Worm (Caenorhabditis elegans): ENCODE results near the gene sel-15.

DNA sequence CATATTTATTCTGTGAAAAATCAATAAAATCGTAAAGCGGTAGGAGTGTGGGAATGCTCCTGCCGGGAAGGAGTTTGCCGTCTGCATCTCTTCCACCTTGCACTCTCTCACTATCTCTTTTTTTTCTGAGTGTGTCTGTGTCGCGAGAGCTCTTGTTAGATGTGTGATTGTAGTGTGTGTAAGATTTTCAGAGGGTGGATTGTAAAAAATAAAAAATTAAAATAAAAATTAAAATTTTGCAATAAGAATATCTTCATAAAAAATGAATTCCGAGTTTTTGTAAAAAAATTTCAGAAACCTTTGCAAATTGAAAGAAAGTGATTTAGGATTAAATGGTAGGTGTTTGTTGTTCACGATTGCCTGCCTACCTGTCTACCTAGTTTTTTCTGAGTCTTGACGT lies at the start of gene sel-15:
- TF ChIP-seq lsy-2 (tag; optimal IDR thresholded peaks at IDR 0.05) (no peak), snpc-4 (tag; optimal IDR thresholded peaks at IDR 0.05) (no peak), unc-39 (tag; optimal IDR thresholded peaks at IDR 0.05) (no peak), elt-1 (tag; optimal IDR thresholded peaks at IDR 0.05) (no peak), nhr-77 (tag; optimal IDR thresholded peaks at IDR 0.05) (no peak), ceh-82 (tag; optimal IDR thresholded peaks at IDR 0.05) (no peak), lin-13 (GFP tag; optimal IDR thresholded peaks at IDR 0.05) (no peak), nhr-10 (tag; optimal IDR thresholded peaks at IDR 0.05) (no peak), R02D3.7 (tag; optimal IDR thresholded peaks at IDR 0.05) (no peak), ZK546.5 (tag; optimal IDR thresholded peaks at IDR 0.05) (no peak), blmp-1 (tag; optimal IDR thresholded peaks at IDR 0.05; ENCODE audit: insufficient read depth) (no peak), nhr-11 (tag; optimal IDR thresholded peaks at IDR 0.05) (no peak), unc-62 (GFP tag; optimal IDR thresholded peaks at IDR 0.05) (no peak), sma-9 (GFP tag; optimal IDR thresholded peaks at IDR 0.05) (no peak), sma-9 (tag; optimal IDR thresholded peaks at IDR 0.05) (no peak)
